Fruit fly (Drosophila melanogaster): ENCODE data around the gene sob.

The sob gene

DNA sequence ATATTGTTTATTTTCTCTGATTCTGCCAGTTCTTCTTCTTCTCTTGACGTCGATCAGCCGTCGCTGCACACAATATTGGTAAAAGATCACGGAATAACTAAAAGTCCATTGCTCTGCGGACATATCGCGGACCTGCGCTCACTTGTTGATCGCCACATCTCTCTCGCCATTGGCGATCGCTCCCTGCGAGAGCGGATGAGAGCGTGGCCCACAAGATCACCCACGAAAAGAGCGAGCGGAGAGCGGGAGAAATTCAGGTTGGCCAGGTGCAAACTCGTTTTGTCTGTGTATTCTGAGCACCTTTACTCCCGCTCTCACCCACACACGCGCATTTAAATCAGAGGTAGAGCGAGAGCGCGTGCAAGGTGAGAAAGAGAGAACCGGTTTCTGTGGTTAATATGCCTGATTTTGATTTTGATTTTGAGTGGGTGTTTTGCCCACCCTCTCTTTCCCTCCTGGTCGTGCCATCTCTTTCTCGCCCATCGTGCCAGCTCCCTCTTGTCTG lies at the start of gene sob:
Gene sob (minus strand): TSS at position 102 of the 505 bp plus-strand sequence.
- TF ChIP-seq noc (tag; optimal IDR thresholded peaks at IDR 0.05): no peak

DNA sequence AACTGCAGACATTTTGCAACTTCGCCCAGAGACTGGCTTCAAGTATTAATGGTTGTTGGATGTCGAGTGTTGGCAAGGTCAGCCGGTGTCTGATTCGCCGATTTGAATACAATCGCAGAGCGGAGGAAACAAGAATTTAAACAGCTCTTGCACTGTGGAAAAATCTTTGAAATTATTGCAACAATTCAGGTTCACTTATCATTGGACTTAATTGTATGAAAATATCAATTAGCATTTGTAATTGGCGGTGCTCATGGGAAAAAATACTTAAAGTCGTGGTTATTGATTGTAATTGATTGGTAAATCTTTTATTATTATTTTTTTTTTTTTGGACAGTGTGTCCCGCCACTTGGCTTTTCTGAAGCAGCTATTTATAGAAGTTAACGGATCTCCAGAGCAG lies 48.9 kb upstream of the sob start:
- peak; percentile 33 for TF ChIP-seq noc (tag; optimal IDR thresholded peaks at IDR 0.05)

DNA sequence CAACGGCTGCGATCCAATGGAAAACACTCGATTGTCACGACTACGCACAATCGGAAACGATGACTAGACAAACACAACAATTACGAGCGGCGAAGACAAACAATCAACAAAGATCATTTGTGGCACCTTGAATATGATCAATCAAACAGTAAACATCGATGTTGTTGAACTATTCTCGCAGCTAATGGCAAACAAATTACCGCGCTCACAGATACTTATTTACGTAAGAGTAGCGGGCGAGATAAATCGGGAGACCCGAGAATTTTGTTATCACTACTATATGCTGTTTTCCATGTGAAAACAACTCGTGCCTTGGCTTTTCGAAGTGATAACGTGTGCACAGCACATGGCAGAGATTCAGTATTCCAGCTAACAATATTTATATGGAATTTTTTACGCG lies 48.2 kb upstream of the sob start:
- peak; percentile 37 for TF ChIP-seq noc (tag; optimal IDR thresholded peaks at IDR 0.05)

DNA sequence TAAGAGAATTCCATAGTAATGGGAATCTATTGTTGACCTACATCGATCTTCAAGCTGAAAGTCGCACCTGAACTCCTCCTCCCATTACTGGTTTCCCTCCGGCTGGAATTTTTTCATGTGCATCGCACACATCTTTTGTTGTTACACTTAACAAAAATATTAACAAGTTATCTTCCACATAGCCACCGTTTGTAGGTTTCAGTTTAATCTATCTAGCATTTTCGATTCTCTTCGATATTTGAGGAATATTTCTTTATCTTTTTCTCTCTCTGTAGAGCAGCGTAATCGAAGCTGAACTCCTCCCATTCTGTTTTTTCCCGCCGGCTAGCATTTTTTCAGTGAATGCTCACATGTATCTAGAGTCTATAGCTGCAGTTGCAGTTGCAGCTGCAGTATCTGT lies 44.2 kb upstream of the sob start:
- no peak for TF ChIP-seq noc (tag; optimal IDR thresholded peaks at IDR 0.05)

DNA sequence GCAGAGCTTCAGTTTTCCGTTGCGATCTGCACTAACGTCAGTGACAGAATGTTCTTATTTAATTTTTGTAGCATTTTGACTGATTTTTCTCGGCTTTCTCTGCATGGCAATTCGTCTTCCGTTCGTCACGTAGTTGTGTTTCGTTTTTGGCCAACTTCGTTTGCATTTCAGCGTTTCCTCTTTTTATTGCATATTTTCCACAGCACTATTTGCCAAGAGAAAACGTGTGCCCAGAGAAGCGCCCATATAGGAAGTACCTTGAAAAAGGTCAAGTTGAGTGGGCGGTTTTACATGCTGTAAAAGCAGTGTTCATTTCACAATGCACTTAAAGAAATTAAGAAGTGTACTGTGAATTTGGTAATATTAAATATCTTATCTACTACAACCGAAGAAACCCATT lies 41.0 kb upstream of the sob start, which contains the start of gene CG15418:
Gene CG15418 (minus strand): TSS at position 101 of the 400 bp plus-strand sequence.
- TF ChIP-seq noc (tag; optimal IDR thresholded peaks at IDR 0.05): no peak

DNA sequence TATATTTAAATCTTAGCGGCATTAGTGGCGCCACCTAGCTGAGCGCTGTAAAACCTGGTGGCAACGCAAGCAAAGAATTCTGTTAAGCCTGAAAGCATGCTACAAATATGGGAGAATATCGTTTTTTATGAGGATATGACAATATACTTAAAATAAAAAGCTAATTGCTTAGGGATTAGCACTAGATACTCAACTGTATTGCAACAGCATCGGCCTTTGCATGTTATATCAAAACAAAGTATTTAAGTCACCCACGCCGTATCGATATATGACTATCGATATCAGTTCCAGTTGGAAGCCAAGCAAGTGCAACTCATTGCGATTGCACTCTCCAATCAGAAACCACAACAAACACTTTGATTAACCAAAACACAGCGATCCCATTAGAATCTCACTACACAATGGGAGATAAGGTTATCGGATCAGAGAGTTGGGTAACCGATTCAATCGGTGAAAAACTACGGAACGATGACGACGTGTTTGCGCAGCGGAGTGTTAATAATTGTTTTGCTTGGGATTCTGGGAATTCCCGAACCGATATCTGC lies 38.3 kb upstream of the sob start, which contains the start of gene Ugt36A1:
Gene Ugt36A1 (plus strand): TSS at position 280 of the 545 bp plus-strand sequence.
- no peak for TF ChIP-seq noc (tag; optimal IDR thresholded peaks at IDR 0.05)

DNA sequence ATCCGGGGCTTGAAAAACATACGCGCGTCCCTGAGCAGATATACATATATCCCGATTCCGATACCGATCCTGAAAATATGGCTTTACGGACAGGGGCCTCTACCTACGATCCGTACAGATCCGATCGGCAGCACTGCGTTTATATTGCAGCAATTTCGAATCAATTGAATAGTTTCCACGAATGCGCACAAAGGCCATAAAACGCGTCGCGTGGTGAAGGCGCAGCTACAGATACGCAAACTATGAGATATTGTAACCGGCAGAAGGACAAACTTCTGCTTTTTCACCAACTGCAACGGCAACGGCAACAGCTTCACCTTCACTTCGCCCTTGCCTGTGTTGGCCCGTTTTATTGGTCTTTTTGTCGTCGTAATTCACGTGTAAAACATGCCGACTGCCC lies 34.6 kb upstream of the sob start:
- TF ChIP-seq noc (tag; optimal IDR thresholded peaks at IDR 0.05): no peak

DNA sequence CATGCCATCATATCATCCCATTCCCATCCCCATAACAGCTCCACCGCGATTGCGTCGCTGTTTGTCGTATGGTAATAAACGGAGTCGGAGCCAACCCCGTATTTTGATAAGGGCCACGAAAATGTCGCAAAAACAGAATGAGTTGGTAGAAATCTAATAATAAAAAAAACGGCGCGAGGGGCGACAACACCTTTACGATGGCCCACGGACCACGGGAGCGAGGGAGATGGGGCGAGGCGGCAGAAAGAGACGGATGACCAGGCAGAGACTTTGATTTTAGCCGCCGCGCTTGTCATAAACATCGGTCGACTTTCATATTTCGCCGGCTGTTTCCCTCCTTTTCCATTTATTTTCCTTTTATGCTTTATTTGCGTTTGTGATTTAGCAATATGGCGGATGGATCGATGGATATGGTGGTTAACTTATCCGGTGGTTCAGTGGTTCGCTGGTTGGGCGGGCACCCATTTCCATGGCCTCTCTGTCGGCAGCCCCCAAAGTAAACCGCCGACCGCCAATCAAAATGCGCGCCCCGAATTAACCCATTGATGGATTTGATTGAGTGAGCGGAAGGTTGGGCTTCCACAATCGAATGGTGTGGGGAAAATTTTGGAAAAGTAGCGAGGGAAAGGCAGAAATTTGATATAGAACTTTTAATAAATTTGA lies 31.3 kb upstream of the sob start:
- no peak for TF ChIP-seq noc (tag; optimal IDR thresholded peaks at IDR 0.05)

DNA sequence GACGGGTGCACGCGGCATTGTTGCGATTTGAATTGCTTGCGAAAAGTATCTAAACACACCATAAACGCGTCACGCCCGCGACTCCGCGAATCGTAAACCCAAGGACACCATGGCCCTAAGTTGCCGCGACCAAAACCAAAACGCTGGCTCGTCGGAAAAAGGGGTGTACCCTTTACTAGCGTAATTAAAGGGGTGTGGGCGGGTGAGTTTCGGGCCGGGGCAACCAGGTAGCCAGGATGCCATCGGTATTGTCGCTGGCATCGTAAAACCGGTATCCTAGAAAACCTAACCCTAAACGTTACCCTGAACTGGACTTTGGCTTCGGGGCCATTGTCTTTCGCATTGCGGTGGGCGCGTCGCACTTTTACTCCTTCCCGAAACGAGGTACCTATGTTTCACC lies 30.0 kb upstream of the sob start:
- TF ChIP-seq noc (tag; optimal IDR thresholded peaks at IDR 0.05): no peak

DNA sequence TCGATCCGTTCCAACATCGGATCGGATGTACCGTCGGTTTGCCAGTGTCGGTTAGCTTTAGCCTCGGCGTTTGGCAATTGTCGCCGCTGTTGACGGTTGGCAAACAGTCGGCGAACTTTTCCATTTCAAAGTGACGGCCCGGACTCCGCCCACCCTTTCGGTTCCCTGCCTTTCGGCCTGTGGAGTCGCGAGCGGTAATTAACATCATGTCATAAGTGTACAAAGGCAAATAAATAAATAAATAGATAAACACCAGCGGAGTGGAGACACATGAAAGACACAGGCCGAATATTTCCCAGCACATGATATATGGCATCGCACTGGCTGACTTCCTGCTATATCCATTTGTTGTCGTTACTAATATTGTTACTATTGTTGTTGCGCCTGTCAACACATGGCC lies 28.2 kb upstream of the sob start:
- no peak for TF ChIP-seq noc (tag; optimal IDR thresholded peaks at IDR 0.05)

DNA sequence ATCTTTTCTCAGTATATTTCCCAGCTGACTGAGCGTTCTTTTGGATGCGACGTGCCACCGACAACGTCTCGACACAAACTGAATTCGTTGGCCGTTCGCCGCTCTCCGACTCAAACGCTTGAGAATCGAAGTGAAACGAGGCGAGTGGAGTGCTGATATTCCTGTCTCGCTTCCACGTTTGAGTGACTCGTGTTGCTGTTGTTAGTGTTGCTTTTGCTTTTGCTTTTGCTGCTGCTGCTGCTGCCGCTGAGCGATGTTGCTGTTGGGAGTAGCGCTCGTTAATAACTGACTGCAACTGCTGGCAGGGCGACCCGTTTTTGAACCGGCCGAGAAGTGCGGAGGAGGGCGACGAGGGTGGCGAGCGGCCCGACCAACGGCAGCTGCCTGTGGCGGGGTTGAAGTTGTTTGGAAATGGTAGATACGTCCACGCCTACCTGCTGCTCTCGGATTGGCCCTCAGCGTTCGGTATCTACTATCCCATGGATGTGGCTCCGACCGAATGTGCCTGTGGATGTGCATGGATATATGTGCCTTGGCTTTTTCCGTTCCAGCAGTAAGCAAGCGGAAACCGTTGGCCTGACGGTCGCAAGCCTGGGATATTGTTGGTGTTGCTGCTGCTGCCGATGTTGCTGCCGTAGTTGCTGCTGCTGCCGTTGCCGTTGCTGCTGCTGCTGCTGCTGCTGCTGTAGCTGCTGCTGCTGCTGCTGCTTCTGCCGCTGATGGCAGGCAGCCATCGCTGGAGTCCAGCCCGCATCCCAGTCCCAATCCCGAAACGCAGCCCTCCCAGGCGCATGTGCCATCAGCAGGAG lies 26.1 kb upstream of the sob start, which contains the start of gene odd:
Gene odd (minus strand): TSS at position 295 of the 809 bp plus-strand sequence.
- no peak for TF ChIP-seq noc (tag; optimal IDR thresholded peaks at IDR 0.05)

DNA sequence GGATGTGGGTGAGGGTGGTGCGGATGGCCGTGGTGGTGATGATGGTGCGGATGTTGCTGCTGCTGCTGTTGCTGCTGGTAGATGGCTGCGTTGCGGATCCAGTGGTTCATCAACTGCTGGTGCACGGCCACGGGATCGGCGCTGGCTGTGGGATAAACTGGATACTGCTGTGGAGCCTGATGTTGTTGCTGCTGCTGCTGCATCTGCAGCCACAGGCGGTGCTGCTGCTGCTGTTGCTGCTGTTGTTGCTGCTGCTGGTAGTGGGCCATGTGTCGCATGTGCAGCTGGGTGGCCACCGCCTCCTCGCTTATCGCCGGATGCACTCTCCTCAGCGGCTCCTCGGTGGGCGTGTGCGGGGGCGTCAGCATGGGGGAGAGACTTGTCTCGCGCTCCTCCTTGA lies 25.1 kb upstream of the sob start:
- no peak for TF ChIP-seq noc (tag; optimal IDR thresholded peaks at IDR 0.05)

DNA sequence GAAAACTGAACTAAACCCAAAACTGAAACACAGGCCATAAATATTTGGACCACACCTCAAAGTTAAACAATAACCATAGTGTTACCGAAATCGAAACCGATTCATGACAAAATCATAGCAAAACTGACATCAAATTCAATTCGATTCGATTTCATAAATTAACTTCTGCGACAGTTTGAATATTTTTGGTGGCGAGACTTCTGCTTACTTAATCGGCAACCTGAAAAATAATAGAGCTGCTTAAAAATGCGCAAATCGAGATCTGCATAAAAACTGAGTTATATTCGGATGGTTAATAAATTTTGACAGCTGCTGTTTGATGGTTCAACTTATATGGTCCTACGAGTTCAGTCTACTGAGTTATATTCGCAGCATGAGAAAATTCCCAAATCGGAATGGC lies 23.0 kb upstream of the sob start:
- TF ChIP-seq noc (tag; optimal IDR thresholded peaks at IDR 0.05): no peak

DNA sequence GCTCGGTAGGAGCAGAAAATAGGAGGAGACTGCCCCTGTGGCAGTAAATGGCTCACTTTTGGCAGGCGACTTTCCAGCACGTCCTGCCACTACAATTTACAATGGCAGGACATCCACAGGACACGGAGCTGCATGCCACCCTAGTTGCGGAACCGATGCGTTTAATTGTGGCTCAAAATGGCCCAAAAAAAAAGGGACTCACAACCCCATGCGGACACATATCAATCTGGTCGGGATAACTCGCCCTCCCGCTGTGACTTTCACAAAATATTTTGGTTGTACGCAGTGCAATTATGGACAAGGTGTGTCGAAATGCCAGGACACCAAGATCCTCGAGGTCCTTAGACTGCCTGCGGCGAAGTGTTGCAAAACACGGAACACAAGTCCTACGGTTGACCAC lies 22.0 kb upstream of the sob start:
- no peak for TF ChIP-seq noc (tag; optimal IDR thresholded peaks at IDR 0.05)

DNA sequence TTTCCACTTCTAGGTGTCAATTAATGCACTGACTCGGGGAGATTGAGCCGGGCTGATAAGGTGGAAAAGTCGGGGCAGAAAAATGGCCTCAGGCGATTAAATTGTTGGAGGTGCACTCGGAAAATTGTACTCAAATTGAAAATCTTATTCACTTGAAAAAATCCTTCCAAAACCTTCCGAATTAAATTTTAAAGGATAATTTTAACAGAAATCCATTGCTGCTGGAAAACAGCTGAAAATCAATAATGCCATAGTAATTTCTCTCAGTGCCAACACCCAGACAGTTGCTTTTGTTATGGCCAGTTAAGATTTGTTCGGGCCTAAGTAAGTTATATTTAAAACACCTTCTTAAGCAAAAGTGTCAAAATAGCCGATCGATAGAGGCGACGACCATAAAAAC lies 20.3 kb upstream of the sob start:
- TF ChIP-seq noc (tag; optimal IDR thresholded peaks at IDR 0.05): no peak

DNA sequence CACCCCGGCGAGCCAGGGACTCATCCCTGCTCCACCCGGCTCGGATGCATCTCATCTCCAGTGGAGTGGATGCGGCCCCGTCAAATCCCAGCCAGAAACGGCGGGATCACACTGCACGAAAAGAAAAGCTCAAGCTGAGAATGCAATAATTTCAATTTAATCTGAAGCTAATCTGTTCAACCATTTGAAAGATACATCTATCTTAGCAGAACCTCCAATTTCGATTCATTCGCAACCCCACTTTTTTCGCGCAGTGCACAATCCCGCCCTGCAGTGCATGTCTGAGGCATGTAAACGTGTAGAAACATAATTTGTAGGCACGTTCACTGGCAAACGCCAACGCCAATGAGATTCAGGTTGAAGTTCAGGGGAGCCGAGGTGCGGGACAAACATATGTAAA lies 17.9 kb upstream of the sob start:
- TF ChIP-seq noc (tag; optimal IDR thresholded peaks at IDR 0.05): no peak

DNA sequence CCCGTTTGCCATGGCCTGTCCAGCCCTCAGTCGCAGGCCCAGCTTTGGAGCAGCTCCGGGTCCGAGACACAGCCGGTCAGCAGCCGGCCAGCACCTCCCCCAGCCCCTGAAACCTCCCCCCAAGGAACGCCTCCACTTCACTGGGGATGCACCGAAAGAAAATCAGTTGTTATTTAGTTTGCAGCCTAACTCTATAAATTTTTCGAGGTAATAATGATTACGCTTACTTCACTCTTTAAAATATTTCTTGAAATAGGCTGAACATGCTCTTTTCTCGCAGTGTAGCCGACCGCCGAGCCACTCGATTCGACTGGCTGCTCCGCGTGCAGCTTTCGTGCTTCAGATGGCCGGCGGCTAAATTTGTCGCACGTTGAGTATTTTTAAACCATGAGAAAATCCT lies 16.6 kb upstream of the sob start:
- no peak for TF ChIP-seq noc (tag; optimal IDR thresholded peaks at IDR 0.05)
